Fruit fly (Drosophila melanogaster) whole organism, prepupa: Measurements from ENCODE around the gene Tpi.

Experiments used
- Sox102F ChIP-seq: fragments of 200-800 bp; sonication (Bioruptor generic); optimal IDR thresholded peaks from 2 replicates; lab custom pipeline; 2016; ENCODE audit warnings: missing biosample characterization, mild to moderate bottlenecking, missing genetic modification characterization
- Sox15 ChIP-seq: fragments of 200-800 bp; sonication (Bioruptor generic); optimal IDR thresholded peaks from 3 replicates; lab custom pipeline; 2016; ENCODE audit warnings: missing biosample characterization, missing genetic modification characterization

- peak; percentile 27 for TF ChIP-seq Sox15 (GFP tag; lab: Kevin White, UChicago)
- TF ChIP-seq Sox102F (GFP tag; lab: Kevin White, UChicago) = peak; percentile 80
Observed at dm6 chr3R:30134063-30135047, at the start of gene Tpi.
